Fruit fly (Drosophila melanogaster) whole organism, embryonic: ENCODE measurements around the gene CG34171.

ENCODE experiments used
- CG10979 ChIP-seq: fragments of 200-800 bp; sonication (Bioruptor generic); optimal IDR thresholded peaks from 2 replicates; lab custom pipeline; 2018; ENCODE audit warnings: missing biosample characterization, mild to moderate bottlenecking, missing genetic modification characterization, moderate library complexity
- CG11504 ChIP-seq: fragments of 200-800 bp; sonication (Bioruptor generic); optimal IDR thresholded peaks from 3 replicates; lab custom pipeline; 2019; ENCODE audit warnings: missing biosample characterization, mild to moderate bottlenecking, missing genetic modification characterization, moderate library complexity
- CG11723 ChIP-seq: fragments of 200-800 bp; sonication (Bioruptor generic); optimal IDR thresholded peaks from 2 replicates; lab custom pipeline; 2017; ENCODE audit warnings: missing biosample characterization, mild to moderate bottlenecking, missing genetic modification characterization
- CG12391 ChIP-seq: fragments of 200-800 bp; sonication (Bioruptor generic); optimal IDR thresholded peaks from 3 replicates; lab custom pipeline; 2018; ENCODE audit warnings: missing biosample characterization, mild to moderate bottlenecking, missing genetic modification characterization, moderate library complexity
- CG15011 ChIP-seq: fragments of 200-800 bp; sonication (Bioruptor generic); optimal IDR thresholded peaks from 3 replicates; lab custom pipeline; 2018; ENCODE audit warnings: missing biosample characterization, mild to moderate bottlenecking, missing genetic modification characterization
- CG15073 ChIP-seq: fragments of 200-800 bp; sonication (Bioruptor generic); optimal IDR thresholded peaks from 2 replicates; lab custom pipeline; 2016; ENCODE audit warnings: missing biosample characterization, missing genetic modification characterization
- CG15696 ChIP-seq: fragments of 200-800 bp; sonication (Bioruptor generic); optimal IDR thresholded peaks from 2 replicates; lab custom pipeline; 2019; ENCODE audit warnings: missing biosample characterization, mild to moderate bottlenecking, missing genetic modification characterization, moderate library complexity
- CG17568 ChIP-seq: fragments of 200-800 bp; sonication (Bioruptor generic); optimal IDR thresholded peaks from 2 replicates; lab custom pipeline; 2018; ENCODE audit warnings: missing biosample characterization, mild to moderate bottlenecking, missing genetic modification characterization, moderate library complexity
- CG18262 ChIP-seq: fragments of 200-800 bp; optimal IDR thresholded peaks from 3 replicates; lab custom pipeline; 2019; ENCODE audit warnings: missing biosample characterization, mild to moderate bottlenecking, missing genetic modification characterization, moderate library complexity
- CG2712 ChIP-seq: fragments of 200-800 bp; optimal IDR thresholded peaks from 3 replicates; lab custom pipeline; 2019; ENCODE audit warnings: missing biosample characterization, mild to moderate bottlenecking, missing genetic modification characterization, moderate library complexity
- CG3065 ChIP-seq: fragments of 200-800 bp; sonication (Bioruptor generic); optimal IDR thresholded peaks from 2 replicates; lab custom pipeline; 2016; ENCODE audit warnings: missing biosample characterization, missing genetic modification characterization
- CG31441 ChIP-seq: fragments of 200-800 bp; sonication (Bioruptor generic); IDR thresholded peaks from 2 replicates; pipeline ENCODE4 v1.3.6; 2022; ENCODE audit warnings: missing biosample characterization, missing genetic modification characterization
- CG5180 ChIP-seq: fragments of 200-800 bp; sonication (Bioruptor generic); optimal IDR thresholded peaks from 3 replicates; lab custom pipeline; 2017; ENCODE audit warnings: missing biosample characterization, missing genetic modification characterization, mild to moderate bottlenecking, moderate library complexity, missing genetic modification reagents
- CG6272 ChIP-seq: fragments of 200-800 bp; sonication (Bioruptor generic); IDR thresholded peaks from 2 replicates; pipeline ENCODE4 v1.3.6; 2022; ENCODE audit warnings: missing biosample characterization, missing genetic modification characterization
- CG7271 ChIP-seq: fragments of 200-800 bp; sonication (Bioruptor generic); optimal IDR thresholded peaks from 2 replicates; lab custom pipeline; 2018; ENCODE audit warnings: missing biosample characterization, mild to moderate bottlenecking, missing genetic modification characterization, moderate library complexity
- CG7357 ChIP-seq: fragments of 200-800 bp; sonication (Bioruptor generic); IDR thresholded peaks from 3 replicates; pipeline ENCODE4 v1.3.6; 2022; ENCODE audit warnings: missing biosample characterization, missing genetic modification characterization
- CG7987 ChIP-seq: fragments of 200-800 bp; sonication (Bioruptor generic); optimal IDR thresholded peaks from 2 replicates; lab custom pipeline; 2018; ENCODE audit warnings: missing biosample characterization, mild to moderate bottlenecking, missing genetic modification characterization, moderate library complexity
- D19A ChIP-seq: fragments of 200-800 bp; optimal IDR thresholded peaks from 3 replicates; lab custom pipeline; 2019; ENCODE audit warnings: missing biosample characterization, mild to moderate bottlenecking, missing genetic modification characterization, moderate library complexity
- HmgD ChIP-seq: fragments of 200-800 bp; sonication (Bioruptor generic); optimal IDR thresholded peaks from 3 replicates; lab custom pipeline; 2016; ENCODE audit warnings: missing biosample characterization, missing genetic modification characterization
- Hmr ChIP-seq: fragments of 200-800 bp; sonication (Bioruptor generic); optimal IDR thresholded peaks from 3 replicates; lab custom pipeline; 2017; ENCODE audit warnings: mild to moderate bottlenecking, missing biosample characterization, missing genetic modification reagents, missing genetic modification characterization
- Hr51 ChIP-seq, 2 experiments: fragments of 200-800 bp; sonication (Bioruptor generic); optimal IDR thresholded peaks; 2 replicates in 1 of 2; 3 replicates in 1 of 2; lab custom pipeline; 2016 to 2018; ENCODE audit warnings: missing biosample characterization in 2 of 2, missing genetic modification characterization in 2 of 2, mild to moderate bottlenecking in 1 of 2, moderate library complexity in 1 of 2
- Med ChIP-seq: fragments of 200-800 bp; sonication (Bioruptor generic); peaks from one replicate; lab custom pipeline; 2016; ENCODE audit warnings: missing biosample characterization, missing genetic modification characterization, mild to moderate bottlenecking, inconsistent platforms, moderate library complexity
- Myb ChIP-seq: fragments of 200-800 bp; sonication (Bioruptor generic); optimal IDR thresholded peaks from 2 replicates; lab custom pipeline; 2016; ENCODE audit warnings: missing biosample characterization, missing genetic modification characterization
- Sox102F ChIP-seq: fragments of 200-800 bp; sonication (Bioruptor generic); optimal IDR thresholded peaks from 2 replicates; lab custom pipeline; 2018; ENCODE audit warnings: missing biosample characterization, mild to moderate bottlenecking, missing genetic modification characterization, moderate library complexity
- Ssrp ChIP-seq: fragments of 200-800 bp; sonication (Bioruptor generic); optimal IDR thresholded peaks from 2 replicates; lab custom pipeline; 2018; ENCODE audit warnings: missing biosample characterization, mild to moderate bottlenecking, missing genetic modification characterization, moderate library complexity
- Stat92E ChIP-seq, 3 experiments: fragments of >200 bp in 2 of 3; fragments of 200-800 bp in 1 of 3; sonication (Bioruptor generic) in 1 of 3; optimal IDR thresholded peaks; 2 replicates each; lab custom pipeline; 2017 to 2019; ENCODE audit warnings: missing biosample characterization in 3 of 3, missing genetic modification characterization in 3 of 3, mild to moderate bottlenecking in 1 of 3, moderate library complexity in 1 of 3
- Xrp1 ChIP-seq: fragments of 200-800 bp; sonication (Bioruptor generic); IDR thresholded peaks from 2 replicates; pipeline ENCODE4 v1.3.6; 2022; ENCODE audit warnings: missing biosample characterization, missing genetic modification characterization
- bsh ChIP-seq, 2 experiments: fragments of 200-800 bp; sonication (Bioruptor generic); optimal IDR thresholded peaks; 2 replicates each; lab custom pipeline; 2017 to 2018; ENCODE audit warnings: mild to moderate bottlenecking in 2 of 2, missing biosample characterization in 2 of 2, missing genetic modification characterization in 2 of 2, moderate library complexity in 1 of 2
- cad ChIP-seq: fragments of >200 bp; optimal IDR thresholded peaks from 2 replicates; lab custom pipeline; 2017; ENCODE audit warnings: missing biosample characterization, missing genetic modification characterization
- cwo ChIP-seq: fragments of 200-800 bp; sonication (Bioruptor generic); optimal IDR thresholded peaks from 3 replicates; lab custom pipeline; 2017; ENCODE audit warnings: missing biosample characterization, missing genetic modification characterization, mild to moderate bottlenecking, moderate library complexity, missing genetic modification reagents
- dmrt11E ChIP-seq: fragments of 200-800 bp; sonication (Bioruptor generic); optimal IDR thresholded peaks from 3 replicates; lab custom pipeline; 2018; ENCODE audit warnings: missing biosample characterization, mild to moderate bottlenecking, missing genetic modification characterization, moderate library complexity
- dmrt99B ChIP-seq: fragments of 200-800 bp; sonication (Bioruptor generic); optimal IDR thresholded peaks from 2 replicates; lab custom pipeline; 2018; ENCODE audit warnings: missing biosample characterization, mild to moderate bottlenecking, missing genetic modification characterization, moderate library complexity
- gem ChIP-seq: fragments of 200-800 bp; sonication (Bioruptor generic); optimal IDR thresholded peaks from 2 replicates; lab custom pipeline; 2019; ENCODE audit warnings: missing biosample characterization, mild to moderate bottlenecking, missing genetic modification characterization, moderate library complexity
- kni ChIP-seq: fragments of 200-800 bp; sonication (Bioruptor generic); optimal IDR thresholded peaks from 3 replicates; lab custom pipeline; 2017; ENCODE audit warnings: mild to moderate bottlenecking, missing biosample characterization, missing genetic modification reagents, missing genetic modification characterization
- lola ChIP-seq, 3 experiments: fragments of >200 bp in 2 of 3; fragments of 200-800 bp in 1 of 3; sonication (Bioruptor generic) in 1 of 3; optimal IDR thresholded peaks; 2 replicates each; lab custom pipeline; 2017 to 2019; ENCODE audit warnings: missing biosample characterization in 3 of 3, missing genetic modification characterization in 3 of 3, mild to moderate bottlenecking in 1 of 3, moderate library complexity in 1 of 3
- nmo ChIP-seq: fragments of 200-800 bp; sonication (Bioruptor generic); optimal IDR thresholded peaks from 2 replicates; lab custom pipeline; 2018; ENCODE audit warnings: missing biosample characterization, mild to moderate bottlenecking, missing genetic modification characterization, moderate library complexity
- phol ChIP-seq: fragments of 200-800 bp; sonication (Bioruptor generic); optimal IDR thresholded peaks from 3 replicates; lab custom pipeline; 2018; ENCODE audit warnings: missing biosample characterization, mild to moderate bottlenecking, missing genetic modification characterization, moderate library complexity
- pros ChIP-seq: fragments of 200-800 bp; sonication (Bioruptor generic); optimal IDR thresholded peaks from 3 replicates; lab custom pipeline; 2019; ENCODE audit warnings: missing biosample characterization, mild to moderate bottlenecking, missing genetic modification characterization, moderate library complexity
- sens ChIP-seq: fragments of 200-800 bp; sonication (Bioruptor generic); peaks from one replicate; lab custom pipeline; 2016; ENCODE audit warnings: missing biosample characterization, missing genetic modification characterization
- tll ChIP-seq, 2 experiments: fragments of 200-800 bp in 1 of 2; fragments of >200 bp in 1 of 2; sonication (Bioruptor generic) in 1 of 2; optimal IDR thresholded peaks; 2 replicates each; lab custom pipeline; 2017 to 2019; ENCODE audit warnings: missing biosample characterization in 2 of 2, missing genetic modification characterization in 2 of 2, mild to moderate bottlenecking in 1 of 2, moderate library complexity in 1 of 2
- twi ChIP-seq: fragments of 200-800 bp; optimal IDR thresholded peaks from 2 replicates; lab custom pipeline; 2019; ENCODE audit warnings: missing biosample characterization, mild to moderate bottlenecking, missing genetic modification characterization, moderate library complexity
- vvl ChIP-seq: fragments of 200-800 bp; sonication (Bioruptor generic); IDR thresholded peaks from 2 replicates; pipeline ENCODE4 v1.3.6; 2022; ENCODE audit warnings: missing biosample characterization, missing genetic modification characterization
- zen ChIP-seq: fragments of 200-800 bp; sonication (Bioruptor generic); optimal IDR thresholded peaks from 3 replicates; lab custom pipeline; 2018; ENCODE audit warnings: missing biosample characterization, mild to moderate bottlenecking, missing genetic modification characterization, moderate library complexity

CG34171 gene

dm6 chr2L:18333831-18334437 lies 44.5 kb upstream of the CG34171 start:
- TF ChIP-seq cwo (GFP tag; lab: Kevin White, UChicago) (no peak), Hmr (GFP tag; lab: Kevin White, UChicago) (no peak), pros (GFP tag; lab: Kevin White, UChicago) (peak; percentile 39), vvl (GFP tag; lab: Robert Waterston, UW) (no peak), CG7987 (GFP tag; lab: Kevin White, UChicago) (no peak), CG5180 (GFP tag; lab: Kevin White, UChicago) (no peak), CG11723 (GFP tag; lab: Kevin White, UChicago) (no peak), dmrt99B (tag; lab: Kevin White, UChicago) (no peak), D19A (tag; lab: Kevin White, UChicago) (peak; percentile 27), lola (GFP tag; optimal IDR thresholded peaks at IDR 0.05; lab: Kevin White, UChicago) (peak in 1 of 3 experiments; percentile 7), cad (GFP tag; lab: Kevin White, UChicago) (peak; percentile 77), Stat92E (GFP tag; optimal IDR thresholded peaks at IDR 0.05; lab: Kevin White, UChicago) (peak in 1 of 3 experiments; percentile 28), sens (GFP tag; lab: Kevin White, UChicago) (peak; percentile 51), kni (GFP tag; lab: Kevin White, UChicago) (peak; percentile 54), phol (tag; lab: Kevin White, UChicago) (peak; percentile 18), CG15073 (GFP tag; lab: Kevin White, UChicago) (no peak), gem (tag; lab: Kevin White, UChicago) (peak; percentile 35), bsh (GFP tag; optimal IDR thresholded peaks at IDR 0.05; lab: Kevin White, UChicago) (peak in 1 of 2 experiments; percentile 40), CG17568 (GFP tag; lab: Kevin White, UChicago) (no peak), twi (tag; lab: Kevin White, UChicago) (peak; percentile 66), Hr51 (GFP tag; optimal IDR thresholded peaks at IDR 0.05; lab: Kevin White, UChicago) (no peak), CG3065 (no peak), CG18262 (peak; percentile 29), HmgD (no peak), Med (GFP tag; lab: Kevin White, UChicago) (peak; percentile 33), CG15696 (no peak), Myb (GFP tag; lab: Kevin White, UChicago) (no peak), dmrt11E (tag; lab: Kevin White, UChicago) (peak; percentile 32), CG6272 (GFP tag; lab: Robert Waterston, UW) (no peak), zen (tag; lab: Kevin White, UChicago) (peak; percentile 83), CG12391 (tag; lab: Kevin White, UChicago) (peak; percentile 16), CG31441 (0 out of 2 replicates have a peak, but pooled peaks have one; percentile 15), Xrp1 (GFP tag; lab: Robert Waterston, UW) (peak; percentile 42; the same call in 1 of the 2 replicates), CG2712 (tag; lab: Kevin White, UChicago) (peak; percentile 36), nmo (GFP tag; lab: Kevin White, UChicago) (peak; percentile 10), Ssrp (tag; lab: Kevin White, UChicago) (peak; percentile 21), CG11504 (peak; percentile 3), CG7271 (tag; lab: Kevin White, UChicago) (no peak), tll (GFP tag; optimal IDR thresholded peaks at IDR 0.05; lab: Kevin White, UChicago) (peak in 1 of 2 experiments; percentile 12), CG15011 (no peak), Sox102F (peak; percentile 3), CG7357 (no peak), CG10979 (peak; percentile 31)
